Fruit fly (Drosophila melanogaster) whole organism, wandering third instar larva: ENCODE results near the gene CG1314.

Experiments
- Abd-B ChIP-seq: fragments of >200 bp; optimal IDR thresholded peaks from 2 replicates; lab custom pipeline; 2017; ENCODE audit warnings: missing biosample characterization, missing genetic modification characterization
- CG9705 ChIP-seq: fragments of 200-800 bp; sonication (Bioruptor generic); optimal IDR thresholded peaks from 2 replicates; lab custom pipeline; 2018; ENCODE audit warnings: missing biosample characterization, mild to moderate bottlenecking, missing genetic modification characterization
- CrebA ChIP-seq: fragments of 200-800 bp; sonication (Bioruptor generic); optimal IDR thresholded peaks from 2 replicates; lab custom pipeline; 2016; ENCODE audit warnings: missing biosample characterization, mild to moderate bottlenecking, missing genetic modification characterization, borderline replicate concordance
- Dfd ChIP-seq: fragments of >200 bp; optimal IDR thresholded peaks from 2 replicates; lab custom pipeline; 2017; ENCODE audit warnings: missing biosample characterization, missing genetic modification characterization
- Dif ChIP-seq: fragments of 200-275, 200-300 bp; sonication (Bioruptor generic); optimal IDR thresholded peaks from 2 replicates; lab custom pipeline; 2018; ENCODE audit warnings: missing biosample characterization, missing genetic modification characterization; ENCODE audit not compliant: partially characterized antibody
- GATAd ChIP-seq: sonication (Bioruptor generic); optimal IDR thresholded peaks from 2 replicates; lab custom pipeline; 2016; ENCODE audit warnings: missing biosample characterization, missing genetic modification characterization
- HLH106 ChIP-seq: fragments of 200-800 bp; optimal IDR thresholded peaks from 3 replicates; lab custom pipeline; 2019; ENCODE audit warnings: missing biosample characterization, mild to moderate bottlenecking, missing genetic modification characterization, moderate library complexity
- Hnf4 ChIP-seq: fragments of 200-800 bp; sonication (Bioruptor generic); optimal IDR thresholded peaks from 2 replicates; lab custom pipeline; 2016; ENCODE audit warnings: missing biosample characterization, mild to moderate bottlenecking, missing genetic modification characterization
- Hr78 ChIP-seq: fragments of >200 bp; optimal IDR thresholded peaks from 2 replicates; lab custom pipeline; 2017; ENCODE audit warnings: missing biosample characterization, missing genetic modification characterization
- Hr83 ChIP-seq: fragments of 200-300 bp; sonication (Bioruptor generic); optimal IDR thresholded peaks from 2 replicates; lab custom pipeline; 2016; ENCODE audit warnings: missing biosample characterization, mild to moderate bottlenecking, missing genetic modification characterization, moderate library complexity; ENCODE audit not compliant: poor library complexity, severe bottlenecking
- Mio ChIP-seq: sonication (Bioruptor generic); optimal IDR thresholded peaks from 2 replicates; lab custom pipeline; 2016; ENCODE audit warnings: missing biosample characterization, missing genetic modification characterization
- Myc ChIP-seq: fragments of >200 bp; optimal IDR thresholded peaks from 2 replicates; lab custom pipeline; 2017
- N ChIP-seq: fragments of >200 bp; optimal IDR thresholded peaks from 2 replicates; lab custom pipeline; 2018; ENCODE audit warnings: missing biosample characterization, missing external identifiers, missing genetic modification characterization
- OdsH ChIP-seq: fragments of 200-800 bp; sonication (Bioruptor generic); optimal IDR thresholded peaks from 2 replicates; lab custom pipeline; 2016; ENCODE audit warnings: missing biosample characterization, mild to moderate bottlenecking, missing genetic modification characterization
- Sp1 ChIP-seq: fragments of 200-800 bp; sonication (Bioruptor generic); optimal IDR thresholded peaks from 3 replicates; lab custom pipeline; 2019; ENCODE audit warnings: missing biosample characterization, mild to moderate bottlenecking, missing genetic modification characterization, moderate library complexity
- Vsx2 ChIP-seq: fragments of 200-300, 225-300 bp; sonication (Bioruptor generic); optimal IDR thresholded peaks from 2 replicates; lab custom pipeline; 2018; ENCODE audit warnings: missing biosample characterization, missing genetic modification characterization; ENCODE audit not compliant: partially characterized antibody
- brk ChIP-seq: fragments of 200-800 bp; sonication (Bioruptor generic); optimal IDR thresholded peaks from 2 replicates; lab custom pipeline; 2016; ENCODE audit warnings: missing biosample characterization, mild to moderate bottlenecking, missing genetic modification characterization
- dl ChIP-seq, 2 experiments: fragments of 175-275, 200-275 bp in 1 of 2; fragments of 200-275 bp in 1 of 2; sonication (Bioruptor generic); optimal IDR thresholded peaks; lab custom pipeline; 2018; ENCODE audit warnings: mild to moderate bottlenecking in 2 of 2, missing biosample characterization in 2 of 2, missing genetic modification characterization in 2 of 2, moderate library complexity in 2 of 2; ENCODE audit not compliant: partially characterized antibody in 2 of 2, insufficient read depth in 1 of 2
- dmrt93B ChIP-seq: fragments of 200-800 bp; sonication (Bioruptor generic); optimal IDR thresholded peaks from 2 replicates; lab custom pipeline; 2018; ENCODE audit warnings: missing biosample characterization, mild to moderate bottlenecking, missing genetic modification characterization
- dsf ChIP-seq: sonication (Bioruptor generic); optimal IDR thresholded peaks from 2 replicates; lab custom pipeline; 2016; ENCODE audit warnings: missing biosample characterization, missing genetic modification characterization, borderline replicate concordance
- ey ChIP-seq: fragments of 200-800 bp; sonication (Bioruptor generic); optimal IDR thresholded peaks from 2 replicates; lab custom pipeline; 2016; ENCODE audit warnings: missing biosample characterization, missing genetic modification characterization
- foxo ChIP-seq, 2 experiments: fragments of 200-800 bp; sonication (Bioruptor generic); optimal IDR thresholded peaks; 2 replicates in 1 of 2; 3 replicates in 1 of 2; lab custom pipeline; 2016 to 2017; ENCODE audit warnings: missing biosample characterization in 2 of 2, missing genetic modification characterization in 2 of 2
- fru ChIP-seq: fragments of 200-800 bp; sonication (Bioruptor generic); optimal IDR thresholded peaks from 3 replicates; lab custom pipeline; 2016; ENCODE audit warnings: missing biosample characterization, mild to moderate bottlenecking, missing genetic modification characterization
- h ChIP-seq: fragments of 200-800 bp; sonication (Bioruptor generic); optimal IDR thresholded peaks from 3 replicates; lab custom pipeline; 2016; ENCODE audit warnings: missing biosample characterization, mild to moderate bottlenecking, missing genetic modification characterization
- jim ChIP-seq: fragments of 175-275, 200-325 bp; sonication (Bioruptor generic); optimal IDR thresholded peaks from 2 replicates; lab custom pipeline; 2016; ENCODE audit warnings: missing biosample characterization, mild to moderate bottlenecking, missing genetic modification characterization
- lola ChIP-seq: fragments of >200 bp; optimal IDR thresholded peaks from 2 replicates; lab custom pipeline; 2017; ENCODE audit warnings: missing biosample characterization, missing genetic modification characterization
- pan ChIP-seq: fragments of >200 bp; optimal IDR thresholded peaks from 2 replicates; lab custom pipeline; 2017
- psq ChIP-seq: fragments of 200-800 bp; sonication (Bioruptor generic); optimal IDR thresholded peaks from 3 replicates; lab custom pipeline; 2017; ENCODE audit warnings: missing biosample characterization, mild to moderate bottlenecking, missing genetic modification characterization, moderate library complexity
- rgr ChIP-seq: fragments of 200-800 bp; sonication (Bioruptor generic); optimal IDR thresholded peaks from 3 replicates; lab custom pipeline; 2016; ENCODE audit warnings: missing biosample characterization, mild to moderate bottlenecking, missing genetic modification characterization
- sage ChIP-seq: fragments of 200-800 bp; sonication (Bioruptor generic); optimal IDR thresholded peaks from 2 replicates; lab custom pipeline; 2016; ENCODE audit warnings: missing biosample characterization, mild to moderate bottlenecking, missing genetic modification characterization
- sv ChIP-seq: fragments of 200-800 bp; sonication (Bioruptor generic); optimal IDR thresholded peaks from 3 replicates; lab custom pipeline; 2016; ENCODE audit warnings: missing biosample characterization, missing genetic modification characterization
- tai ChIP-seq: sonication (Bioruptor generic); optimal IDR thresholded peaks from 2 replicates; lab custom pipeline; 2016; ENCODE audit warnings: missing biosample characterization, missing genetic modification characterization
- usp ChIP-seq: fragments of >200 bp; optimal IDR thresholded peaks from 2 replicates; lab custom pipeline; 2017; ENCODE audit warnings: missing biosample characterization, missing genetic modification characterization
- woc ChIP-seq: sonication (Bioruptor generic); optimal IDR thresholded peaks from 2 replicates; lab custom pipeline; 2016; ENCODE audit warnings: missing biosample characterization, mild to moderate bottlenecking, missing genetic modification characterization

Gene CG1314

dm6 chrX:20869297-20869696 is at the start of gene CG1314:
TSS of gene CG1314 (minus strand) at chrX:20869397.
- TF ChIP-seq OdsH (GFP tag; lab: Kevin White, UChicago) = no peak
- no peak for TF ChIP-seq Hnf4 (GFP tag; lab: Kevin White, UChicago)
- TF ChIP-seq CrebA = no peak
- no peak for TF ChIP-seq rgr (GFP tag; lab: Kevin White, UChicago)
- TF ChIP-seq Hr78 (GFP tag; lab: Kevin White, UChicago) = no peak
- no peak for TF ChIP-seq lola (GFP tag; lab: Kevin White, UChicago)

- TF ChIP-seq jim (GFP tag; lab: Kevin White, UChicago) = no peak
- TF ChIP-seq fru (GFP tag; lab: Kevin White, UChicago) = no peak
- TF ChIP-seq Myc (lab: Kevin White, UChicago) = no peak
- no peak for TF ChIP-seq h (GFP tag; lab: Kevin White, UChicago)
- no peak for TF ChIP-seq tai (GFP tag; lab: Kevin White, UChicago)
- TF ChIP-seq dl (GFP tag; optimal IDR thresholded peaks at IDR 0.05; lab: Kevin White, UChicago; ENCODE audit: insufficient read depth in 1 of 2, partially characterized antibody in 2 of 2) = no peak
- TF ChIP-seq ey (GFP tag; lab: Kevin White, UChicago) = no peak
- TF ChIP-seq sage (GFP tag; lab: Kevin White, UChicago) = no peak
- TF ChIP-seq dsf (GFP tag; lab: Kevin White, UChicago) = no peak
- TF ChIP-seq Mio = no peak
- TF ChIP-seq foxo (GFP tag; optimal IDR thresholded peaks at IDR 0.05; lab: Kevin White, UChicago) = no peak
- TF ChIP-seq Vsx2 = no peak
- TF ChIP-seq usp = no peak
- TF ChIP-seq HLH106 (tag; lab: Kevin White, UChicago) = no peak
Measured at dm6 chrX:20916436-20916835, 47.2 kb upstream of the CG1314 start.

- TF ChIP-seq pan (lab: Kevin White, UChicago) (no peak), Hr83 (no peak), Vsx2 (no peak), N (GFP tag; lab: Kevin White, UChicago) (no peak), tai (GFP tag; lab: Kevin White, UChicago) (no peak), brk (GFP tag; lab: Kevin White, UChicago) (no peak), Abd-B (GFP tag; lab: Kevin White, UChicago) (no peak), Sp1 (no peak), woc (GFP tag; lab: Kevin White, UChicago) (no peak), sage (GFP tag; lab: Kevin White, UChicago) (no peak), rgr (GFP tag; lab: Kevin White, UChicago) (no peak)
Measured at dm6 chrX:20882526-20882925, 13.3 kb upstream of the CG1314 start, which contains the start of gene I-3. TSS of gene I-3 (minus strand) at chrX:20882626.

- TF ChIP-seq GATAd (GFP tag; lab: Kevin White, UChicago) (no peak), Myc (lab: Kevin White, UChicago) (no peak), sv (GFP tag; lab: Kevin White, UChicago) (no peak), lola (GFP tag; lab: Kevin White, UChicago) (no peak), Sp1 (no peak), foxo (GFP tag; optimal IDR thresholded peaks at IDR 0.05; lab: Kevin White, UChicago) (no peak), CG9705 (GFP tag; lab: Kevin White, UChicago) (no peak), CrebA (no peak)
Measured at dm6 chrX:20863704-20864103, 5.5 kb downstream of the CG1314 start.

dm6 chrX:20826147-20826546 is 43.0 kb downstream of the CG1314 start:
- TF ChIP-seq tai (GFP tag; lab: Kevin White, UChicago) (no peak), Dfd (peak; percentile 97)

dm6 chrX:20821846-20822245 is 47.4 kb downstream of the CG1314 start, which contains the start of gene CG15450:
TSS of gene CG15450 (plus strand) at chrX:20822146.
- no peak for TF ChIP-seq dmrt93B (GFP tag; lab: Kevin White, UChicago)
- TF ChIP-seq psq = no peak
- no peak for TF ChIP-seq Dif (GFP tag; lab: Kevin White, UChicago)
- TF ChIP-seq GATAd (GFP tag; lab: Kevin White, UChicago) = no peak
- TF ChIP-seq pan (lab: Kevin White, UChicago) = no peak
- no peak for TF ChIP-seq Hnf4 (GFP tag; lab: Kevin White, UChicago)
- no peak for TF ChIP-seq dl (GFP tag; optimal IDR thresholded peaks at IDR 0.05; lab: Kevin White, UChicago; ENCODE audit: insufficient read depth in 1 of 2, partially characterized antibody in 2 of 2)
- TF ChIP-seq Dfd = no peak
- no peak for TF ChIP-seq Hr83
- TF ChIP-seq fru (GFP tag; lab: Kevin White, UChicago) = no peak
- TF ChIP-seq jim (GFP tag; lab: Kevin White, UChicago) = no peak
